Worm (Caenorhabditis elegans): ENCODE results near the gene wrt-2.

Gene wrt-2

ce11 chrX:3089423-3089822 is 4.7 kb downstream of the wrt-2 start, which contains the start of gene pccb-1:
Gene pccb-1, plus strand, starts transcription at chrX:3089549.
- TF ChIP-seq pqm-1 (tag; optimal IDR thresholded peaks at IDR 0.05) (no peak), ceh-82 (tag; optimal IDR thresholded peaks at IDR 0.05) (no peak), snpc-4 (tag; optimal IDR thresholded peaks at IDR 0.05) (no peak), ceh-28 (tag; optimal IDR thresholded peaks at IDR 0.05) (no peak), ceh-9 (tag; optimal IDR thresholded peaks at IDR 0.05) (no peak)

ce11 chrX:3087647-3088046 is 6.5 kb downstream of the wrt-2 start:
- TF ChIP-seq ceh-82 (tag; optimal IDR thresholded peaks at IDR 0.05) (no peak), pha-4 (tag; optimal IDR thresholded peaks at IDR 0.05) (peak; percentile 27), ceh-28 (tag; optimal IDR thresholded peaks at IDR 0.05) (peak; percentile 35)

ce11 chrX:3087245-3087644 is 6.9 kb downstream of the wrt-2 start, which contains the start of gene F52E4.5:
Gene F52E4.5, minus strand, starts transcription at chrX:3087345.
- TF ChIP-seq nhr-67 (tag; optimal IDR thresholded peaks at IDR 0.05) (no peak), tbx-2 (tag; optimal IDR thresholded peaks at IDR 0.05) (no peak), ceh-9 (tag; optimal IDR thresholded peaks at IDR 0.05) (no peak), nhr-237 (tag; optimal IDR thresholded peaks at IDR 0.05) (no peak)

ce11 chrX:3080825-3081224 is 13.3 kb downstream of the wrt-2 start, which contains the start of gene twk-16:
Gene twk-16, plus strand, starts transcription at chrX:3081125.
- TF ChIP-seq nhr-76 (tag; optimal IDR thresholded peaks at IDR 0.05) = no peak
- no peak for TF ChIP-seq unc-39 (tag; optimal IDR thresholded peaks at IDR 0.05)
- no peak for TF ChIP-seq snpc-4 (tag; optimal IDR thresholded peaks at IDR 0.05)
- no peak for TF ChIP-seq egl-5 (tag; optimal IDR thresholded peaks at IDR 0.05)
- no peak for TF ChIP-seq R02D3.7 (tag; optimal IDR thresholded peaks at IDR 0.05)
- TF ChIP-seq egl-27 (tag; optimal IDR thresholded peaks at IDR 0.05) = no peak
- no peak for TF ChIP-seq fkh-2 (tag; optimal IDR thresholded peaks at IDR 0.05)
- TF ChIP-seq jun-1 (tag; optimal IDR thresholded peaks at IDR 0.05) = no peak
- TF ChIP-seq elt-2 (tag; optimal IDR thresholded peaks at IDR 0.05) = no peak

- no peak for TF ChIP-seq pha-4 (tag; optimal IDR thresholded peaks at IDR 0.05)
- no peak for TF ChIP-seq ZK546.5 (tag; optimal IDR thresholded peaks at IDR 0.05)
- no peak for TF ChIP-seq ceh-28 (tag; optimal IDR thresholded peaks at IDR 0.05)
- no peak for TF ChIP-seq jun-1 (tag; optimal IDR thresholded peaks at IDR 0.05)
- TF ChIP-seq nhr-77 (tag; optimal IDR thresholded peaks at IDR 0.05) = no peak
- TF ChIP-seq eor-1 (tag; optimal IDR thresholded peaks at IDR 0.05) = no peak
- no peak for TF ChIP-seq mml-1 (tag; optimal IDR thresholded peaks at IDR 0.05)
- TF ChIP-seq nhr-28 (tag; optimal IDR thresholded peaks at IDR 0.05) = no peak
Observed at ce11 chrX:3070322-3070721, 23.8 kb downstream of the wrt-2 start, which contains the start of gene ceh-31. Gene ceh-31, minus strand, starts transcription at chrX:3070422.

- TF ChIP-seq ztf-4 (tag; optimal IDR thresholded peaks at IDR 0.05) (no peak), nfya-1 (tag; optimal IDR thresholded peaks at IDR 0.05; ENCODE audit: insufficient read depth) (no peak), daf-12 (tag; optimal IDR thresholded peaks at IDR 0.05) (no peak), fos-1 (tag; optimal IDR thresholded peaks at IDR 0.05) (no peak), elt-3 (tag; optimal IDR thresholded peaks at IDR 0.05) (no peak)
Observed at ce11 chrX:3067052-3067451, 27.1 kb downstream of the wrt-2 start.

ce11 chrX:3063274-3063673 is 30.9 kb downstream of the wrt-2 start, which contains the start of gene ceh-30:
Gene ceh-30, plus strand, starts transcription at chrX:3063574.
- TF ChIP-seq nhr-23 (tag; optimal IDR thresholded peaks at IDR 0.05) (no peak), unc-39 (tag; optimal IDR thresholded peaks at IDR 0.05) (no peak), ZK546.5 (tag; optimal IDR thresholded peaks at IDR 0.05) (no peak), ceh-28 (tag; optimal IDR thresholded peaks at IDR 0.05) (no peak), elt-1 (tag; optimal IDR thresholded peaks at IDR 0.05) (no peak), daf-12 (tag; optimal IDR thresholded peaks at IDR 0.05) (no peak), mml-1 (tag; optimal IDR thresholded peaks at IDR 0.05) (no peak), R02D3.7 (tag; optimal IDR thresholded peaks at IDR 0.05) (no peak), pha-4 (tag; optimal IDR thresholded peaks at IDR 0.05) (no peak), nhr-12 (tag; optimal IDR thresholded peaks at IDR 0.05) (no peak), ceh-9 (tag; optimal IDR thresholded peaks at IDR 0.05) (no peak), lsy-12 (tag; optimal IDR thresholded peaks at IDR 0.05) (no peak), snpc-4 (tag; optimal IDR thresholded peaks at IDR 0.05) (no peak)
